Fruit fly (Drosophila melanogaster): ENCODE measurements around the gene Elo68alpha.

Elo68alpha gene

DNA sequence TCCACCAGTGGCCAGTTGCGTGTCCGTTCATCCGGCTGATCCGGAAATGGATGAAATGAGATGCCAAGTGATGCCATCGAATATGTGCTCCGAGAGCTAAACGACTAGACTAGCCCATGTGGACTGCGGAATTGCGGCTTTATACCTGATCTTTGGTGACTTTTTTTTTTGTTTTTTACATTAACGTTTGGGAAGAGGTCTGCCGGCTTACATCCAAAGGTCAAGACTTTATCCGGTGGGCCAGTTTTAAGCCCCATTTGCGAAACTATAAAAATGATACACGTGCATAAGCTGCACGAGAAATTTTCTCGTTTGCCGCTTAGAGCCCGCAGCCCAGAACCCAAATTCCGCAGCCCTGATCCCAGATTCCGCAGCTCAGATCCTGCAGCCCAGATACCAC lies at the start of gene Elo68alpha:
Elo68alpha (minus strand) TSS at position 101 of the 400 bp plus-strand sequence.
- TF ChIP-seq rgr (GFP tag; optimal IDR thresholded peaks at IDR 0.05) (no peak), usp (GFP tag; optimal IDR thresholded peaks at IDR 0.05) (no peak), Hr78 (GFP tag; optimal IDR thresholded peaks at IDR 0.05) (no peak), CrebA (GFP tag; optimal IDR thresholded peaks at IDR 0.05; ENCODE audit: borderline replicate concordance) (no peak)

dm6 chr3L:11150735-11151287 lies 48.0 kb upstream of the Elo68alpha start, which contains the start of gene CG6216:
Gene CG6216, minus strand, starts transcription at chr3L:11150785.
- TF ChIP-seq Dif (GFP tag; optimal IDR thresholded peaks at IDR 0.05; ENCODE audit: partially characterized antibody): no peak
- TF ChIP-seq Dfd (GFP tag; optimal IDR thresholded peaks at IDR 0.05): no peak
- TF ChIP-seq jim (GFP tag; optimal IDR thresholded peaks at IDR 0.05): no peak
- TF ChIP-seq dmrt93B (GFP tag; optimal IDR thresholded peaks at IDR 0.05): no peak
- TF ChIP-seq CG9705 (GFP tag; optimal IDR thresholded peaks at IDR 0.05): no peak
- TF ChIP-seq Hnf4 (GFP tag; optimal IDR thresholded peaks at IDR 0.05): no peak
- no peak for TF ChIP-seq GATAd (GFP tag; optimal IDR thresholded peaks at IDR 0.05)
- no peak for TF ChIP-seq Rel (GFP tag; optimal IDR thresholded peaks at IDR 0.05)
- no peak for TF ChIP-seq Rel (tag; optimal IDR thresholded peaks at IDR 0.05)
- no peak for TF ChIP-seq h (GFP tag; optimal IDR thresholded peaks at IDR 0.05)
- no peak for TF ChIP-seq N (GFP tag; optimal IDR thresholded peaks at IDR 0.05)

DNA sequence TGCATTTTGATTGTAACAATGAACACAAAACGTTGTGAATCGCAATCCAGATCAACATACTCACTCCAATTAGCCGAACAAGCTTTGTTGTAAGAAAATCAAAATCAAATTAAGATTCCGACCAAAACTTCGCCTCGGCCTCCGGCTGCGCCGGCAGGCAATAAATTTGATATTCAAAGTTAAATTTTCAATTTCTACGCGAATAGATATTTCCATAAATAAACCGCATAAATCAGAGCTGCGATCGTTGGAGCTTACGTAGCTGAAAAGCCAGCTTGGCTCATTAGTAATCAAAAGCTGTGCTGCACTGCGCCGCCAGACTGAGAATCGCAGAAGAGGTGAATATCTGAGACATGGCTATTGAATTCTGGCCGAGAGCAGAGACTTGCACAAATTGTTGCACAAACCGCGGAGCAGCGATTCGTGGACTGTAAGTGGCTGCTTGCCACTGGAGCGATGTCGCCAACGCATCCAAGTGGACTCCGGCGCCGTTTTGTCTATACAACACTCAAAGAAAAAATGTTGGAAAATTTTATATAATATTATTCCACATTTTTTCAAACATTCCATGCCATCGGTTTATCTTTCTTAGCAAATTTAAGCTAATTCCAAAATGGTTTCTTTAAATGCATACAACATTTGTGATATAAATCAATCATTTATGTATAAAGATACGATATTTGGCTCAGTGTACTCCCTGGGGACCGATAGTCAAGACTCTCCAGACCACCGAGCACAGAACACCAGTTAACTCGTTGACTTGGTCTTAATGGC lies 45.8 kb upstream of the Elo68alpha start:
- TF ChIP-seq br (GFP tag; optimal IDR thresholded peaks at IDR 0.05): no peak
- no peak for TF ChIP-seq Myc (optimal IDR thresholded peaks at IDR 0.05)
- no peak for TF ChIP-seq Jra (GFP tag; optimal IDR thresholded peaks at IDR 0.05)
- TF ChIP-seq sv (GFP tag; optimal IDR thresholded peaks at IDR 0.05): no peak
- TF ChIP-seq h (GFP tag; optimal IDR thresholded peaks at IDR 0.05): no peak
- no peak for TF ChIP-seq brk (GFP tag; optimal IDR thresholded peaks at IDR 0.05)
- TF ChIP-seq GATAd (GFP tag; optimal IDR thresholded peaks at IDR 0.05): no peak
- no peak for TF ChIP-seq psq (GFP tag; optimal IDR thresholded peaks at IDR 0.05)
- TF ChIP-seq N (GFP tag; optimal IDR thresholded peaks at IDR 0.05): no peak
- TF ChIP-seq dmrt93B (GFP tag; optimal IDR thresholded peaks at IDR 0.05): no peak
- no peak for TF ChIP-seq sage (GFP tag; optimal IDR thresholded peaks at IDR 0.05)
- no peak for TF ChIP-seq OdsH (GFP tag; optimal IDR thresholded peaks at IDR 0.05)
- no peak for TF ChIP-seq pan (optimal IDR thresholded peaks at IDR 0.05)

- no peak for TF ChIP-seq lola (GFP tag; optimal IDR thresholded peaks at IDR 0.05)
- TF ChIP-seq rgr (GFP tag; optimal IDR thresholded peaks at IDR 0.05): no peak
- TF ChIP-seq Sp1 (GFP tag; optimal IDR thresholded peaks at IDR 0.05): no peak
These were observed 44.8 kb upstream of the Elo68alpha start for dm6 chr3L:11147675-11148074.

DNA sequence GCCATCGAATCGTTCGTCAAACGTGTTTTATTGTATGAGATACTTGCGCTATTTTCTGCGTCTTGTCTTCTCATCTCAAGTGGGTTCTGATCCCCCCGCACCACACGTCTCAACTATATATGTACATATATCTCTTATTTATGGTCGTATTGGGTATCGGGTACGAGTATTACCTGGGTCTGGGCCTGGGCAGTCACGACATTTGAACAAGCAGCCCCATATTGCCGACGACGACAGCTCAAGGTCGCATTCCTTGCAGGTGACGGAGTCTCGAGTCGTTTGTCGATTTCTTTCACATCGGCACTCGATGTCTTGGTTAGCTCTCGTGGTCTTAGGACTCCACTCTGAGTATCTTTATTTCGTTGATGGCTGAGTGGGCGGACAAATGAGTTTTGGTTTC lies 42.2 kb upstream of the Elo68alpha start:
- TF ChIP-seq rgr (GFP tag; optimal IDR thresholded peaks at IDR 0.05) (no peak), HLH106 (tag; optimal IDR thresholded peaks at IDR 0.05) (no peak), Mio (GFP tag; optimal IDR thresholded peaks at IDR 0.05) (no peak), brk (GFP tag; optimal IDR thresholded peaks at IDR 0.05) (no peak), Sp1 (GFP tag; optimal IDR thresholded peaks at IDR 0.05) (no peak), Hr83 (GFP tag; optimal IDR thresholded peaks at IDR 0.05; ENCODE audit: poor library complexity, severe bottlenecking) (no peak), OdsH (GFP tag; optimal IDR thresholded peaks at IDR 0.05) (no peak)

DNA sequence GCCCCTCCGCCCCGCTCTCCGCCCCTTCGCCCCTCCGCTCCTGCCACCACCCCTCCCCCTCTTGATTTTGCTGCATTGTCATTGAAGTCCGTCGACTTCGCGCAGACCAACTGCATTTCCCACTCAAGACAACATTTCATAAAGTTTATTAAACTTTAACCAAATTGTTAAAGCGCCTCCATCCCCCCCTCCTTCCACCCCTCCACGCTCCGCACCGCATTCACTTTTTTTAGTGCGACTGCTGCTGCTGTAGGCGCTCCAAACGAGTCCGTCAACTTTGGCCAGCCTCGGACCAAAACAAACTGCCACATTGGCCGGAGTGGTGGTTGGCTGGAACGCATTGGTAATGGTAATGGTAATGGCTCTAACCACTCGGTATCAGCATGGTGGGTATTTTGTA lies 36.0 kb upstream of the Elo68alpha start:
- TF ChIP-seq dsf (GFP tag; optimal IDR thresholded peaks at IDR 0.05; ENCODE audit: borderline replicate concordance) (no peak), sv (GFP tag; optimal IDR thresholded peaks at IDR 0.05) (no peak), Hr83 (GFP tag; optimal IDR thresholded peaks at IDR 0.05; ENCODE audit: poor library complexity, severe bottlenecking) (no peak), OdsH (GFP tag; optimal IDR thresholded peaks at IDR 0.05) (no peak), Hr78 (GFP tag; optimal IDR thresholded peaks at IDR 0.05) (no peak), tai (GFP tag; optimal IDR thresholded peaks at IDR 0.05) (no peak), Jra (GFP tag; optimal IDR thresholded peaks at IDR 0.05) (no peak), sage (GFP tag; optimal IDR thresholded peaks at IDR 0.05) (no peak)
